Worm (Caenorhabditis elegans): Measurements from ENCODE around the gene pcyt-2.2.

DNA sequence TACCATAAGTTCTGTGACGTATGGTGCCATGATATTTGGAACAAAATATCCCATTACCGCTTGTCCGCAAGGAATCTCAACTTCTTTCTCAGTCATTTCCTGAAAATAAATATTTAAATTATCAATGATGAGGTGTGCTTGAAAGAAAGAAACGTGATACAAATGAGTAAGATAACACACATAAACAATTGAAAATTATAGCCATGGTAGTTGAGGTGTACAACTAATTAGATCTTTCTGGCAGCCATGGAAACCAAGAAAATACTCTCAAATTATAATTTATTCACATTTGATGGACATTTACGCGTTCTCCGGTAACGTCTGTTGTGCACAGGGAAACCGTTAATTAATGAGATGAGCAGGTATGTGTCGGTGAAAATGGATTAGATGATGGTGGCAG is 8.2 kb downstream of the pcyt-2.2 start, which contains the start of gene C39D10.5:
- TF ChIP-seq cebp-1 (GFP tag; IDR thresholded peaks at IDR 0.05), result no peak
- TF ChIP-seq cebp-1 (tag; optimal IDR thresholded peaks at IDR 0.05), result no peak
- TF ChIP-seq zim-3 (tag; optimal IDR thresholded peaks at IDR 0.05), result no peak
- TF ChIP-seq unc-62 (GFP tag; optimal IDR thresholded peaks at IDR 0.05), result no peak
- no peak for TF ChIP-seq lsl-1 (GFP tag; optimal IDR thresholded peaks at IDR 0.05)
- TF ChIP-seq chd-7 (tag; optimal IDR thresholded peaks at IDR 0.05), result no peak
- no peak for TF ChIP-seq snpc-1.3 (tag; optimal IDR thresholded peaks at IDR 0.05; ENCODE audit: insufficient read depth)
- TF ChIP-seq F57C9.4 (tag; optimal IDR thresholded peaks at IDR 0.05), result no peak
- no peak for TF ChIP-seq rpc-1 (optimal IDR thresholded peaks at IDR 0.05)
- TF ChIP-seq rpc-1 (tag; optimal IDR thresholded peaks at IDR 0.05), result no peak
- no peak for TF ChIP-seq ztf-6 (GFP tag; IDR thresholded peaks at IDR 0.05)
- no peak for TF ChIP-seq F33H1.4 (GFP tag; IDR thresholded peaks at IDR 0.05)

Data from whole organism, young adult.